Fruit fly (Drosophila melanogaster) whole organism, prepupa: Measurements from ENCODE around the gene Nuak.

Source experiments
- Blimp-1 ChIP-seq: fragments of 200-800 bp; sonication (Bioruptor generic); optimal IDR thresholded peaks from 3 replicates; lab custom pipeline; 2017; ENCODE audit warnings: missing biosample characterization, missing genetic modification characterization, mild to moderate bottlenecking, moderate library complexity, missing genetic modification reagents
- CG10669 ChIP-seq: fragments of 200-800 bp; sonication (Bioruptor generic); optimal IDR thresholded peaks from 3 replicates; lab custom pipeline; 2018; ENCODE audit warnings: missing biosample characterization, mild to moderate bottlenecking, missing genetic modification characterization, moderate library complexity
- CG15336 ChIP-seq: fragments of 200-800 bp; sonication (Bioruptor generic); IDR thresholded peaks from 2 replicates; pipeline ENCODE4 v1.3.6; 2022; ENCODE audit warnings: missing biosample characterization, missing genetic modification characterization
- CG3032 ChIP-seq: fragments of 200-800 bp; optimal IDR thresholded peaks from 2 replicates; lab custom pipeline; 2019; ENCODE audit warnings: missing biosample characterization, mild to moderate bottlenecking, missing genetic modification characterization, moderate library complexity
- CG31627 ChIP-seq: fragments of 200-800 bp; sonication (Bioruptor generic); optimal IDR thresholded peaks from 3 replicates; lab custom pipeline; 2016; ENCODE audit warnings: missing biosample characterization, missing genetic modification characterization
- CG9139 ChIP-seq: fragments of 200-800 bp; sonication (Bioruptor generic); optimal IDR thresholded peaks from 3 replicates; lab custom pipeline; 2017; ENCODE audit warnings: missing biosample characterization, mild to moderate bottlenecking, missing genetic modification characterization
- Eip93F ChIP-seq: fragments of 200-800 bp; sonication (Bioruptor generic); optimal IDR thresholded peaks from 2 replicates; lab custom pipeline; 2016; ENCODE audit warnings: missing biosample characterization, mild to moderate bottlenecking, missing genetic modification characterization
- Gug ChIP-seq: fragments of 200-800 bp; sonication (Bioruptor generic); IDR thresholded peaks from 2 replicates; pipeline ENCODE4 v1.3.6; 2022; ENCODE audit warnings: missing biosample characterization, missing genetic modification characterization
- Lpt ChIP-seq: fragments of 200-800 bp; sonication (Bioruptor generic); optimal IDR thresholded peaks from 3 replicates; lab custom pipeline; 2016; ENCODE audit warnings: missing biosample characterization, missing genetic modification characterization
- achi ChIP-seq: fragments of 200-800 bp; sonication (Bioruptor generic); optimal IDR thresholded peaks from 3 replicates; lab custom pipeline; 2016; ENCODE audit warnings: missing biosample characterization, missing genetic modification characterization
- esn ChIP-seq: fragments of 200-800 bp; sonication (Bioruptor generic); optimal IDR thresholded peaks from 2 replicates; lab custom pipeline; 2016; ENCODE audit warnings: missing biosample characterization, mild to moderate bottlenecking, missing genetic modification characterization, moderate library complexity
- spab ChIP-seq: fragments of 200-800 bp; sonication (Bioruptor generic); optimal IDR thresholded peaks from 2 replicates; lab custom pipeline; 2017; ENCODE audit warnings: missing biosample characterization, mild to moderate bottlenecking, missing genetic modification characterization, missing genetic modification reagents
- topi ChIP-seq: fragments of 200-800 bp; sonication (Bioruptor generic); optimal IDR thresholded peaks from 3 replicates; lab custom pipeline; 2016; ENCODE audit warnings: missing biosample characterization, missing genetic modification characterization

DNA sequence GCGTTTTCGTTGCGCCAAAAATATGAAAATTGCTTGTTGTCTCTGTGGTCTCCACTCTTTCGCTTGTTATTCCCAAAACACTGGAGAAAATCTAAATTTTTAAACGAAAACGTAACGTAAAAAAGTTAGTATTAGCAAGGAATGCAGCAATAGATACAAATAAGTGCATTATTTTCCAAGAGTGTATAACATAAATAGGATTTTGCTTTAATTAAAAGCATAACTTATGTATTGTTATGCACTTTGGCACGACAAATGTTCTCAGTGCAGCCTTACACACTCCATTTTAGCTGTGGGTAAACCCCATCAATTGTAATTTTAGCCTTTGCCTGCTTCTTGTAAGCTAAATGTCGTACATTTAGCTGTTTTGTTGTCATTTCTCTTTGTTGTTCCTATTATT is 11.9 kb downstream of the Nuak start:
- TF ChIP-seq achi: peak; percentile 42
- no peak for TF ChIP-seq CG3032 (tag; lab: Kevin White, UChicago)
- TF ChIP-seq esn (GFP tag; lab: Kevin White, UChicago): peak; percentile 15
- peak; percentile 16 for TF ChIP-seq topi (GFP tag; lab: Kevin White, UChicago)
- no peak for TF ChIP-seq spab (GFP tag; lab: Kevin White, UChicago)
- TF ChIP-seq CG9139 (GFP tag; lab: Kevin White, UChicago): no peak
- no peak for TF ChIP-seq CG10669 (GFP tag; lab: Kevin White, UChicago)
- TF ChIP-seq CG15336 (GFP tag; lab: Robert Waterston, UW): peak; percentile 59; the same call in 1 of the 2 replicates
- no peak for TF ChIP-seq Eip93F
- TF ChIP-seq Lpt (GFP tag; lab: Kevin White, UChicago): no peak
- TF ChIP-seq Gug (GFP tag; lab: Robert Waterston, UW): no peak
- TF ChIP-seq Blimp-1: no peak
- TF ChIP-seq CG31627 (GFP tag; lab: Kevin White, UChicago): no peak
